Fruit fly (Drosophila melanogaster) whole organism, embryonic: ENCODE measurements around the gene slp1.

ENCODE experiments used
- Abd-B ChIP-seq: fragments of 200-800 bp; sonication (Bioruptor generic); optimal IDR thresholded peaks from 2 replicates; lab custom pipeline; 2018; ENCODE audit warnings: missing biosample characterization, mild to moderate bottlenecking, missing genetic modification characterization, moderate library complexity
- CG10209 ChIP-seq: fragments of 200-800 bp; sonication (Bioruptor generic); optimal IDR thresholded peaks from 3 replicates; lab custom pipeline; 2017; ENCODE audit warnings: missing biosample characterization, mild to moderate bottlenecking, missing genetic modification characterization, missing genetic modification reagents
- CG10959 ChIP-seq: fragments of 200-800 bp; sonication (Bioruptor generic); IDR thresholded peaks from 2 replicates; pipeline ENCODE4 v1.3.6; 2022; ENCODE audit warnings: missing biosample characterization, missing genetic modification characterization
- CG11093 ChIP-seq: fragments of 200-800 bp; sonication (Bioruptor generic); IDR thresholded peaks from 3 replicates; pipeline ENCODE4 v1.3.6; 2022; ENCODE audit warnings: missing biosample characterization, missing genetic modification characterization
- CG11696 ChIP-seq: fragments of 200-800 bp; sonication (Bioruptor generic); IDR thresholded peaks from 2 replicates; pipeline ENCODE4 v1.3.6; 2022; ENCODE audit warnings: missing biosample characterization, missing genetic modification characterization
- CG12236 ChIP-seq: fragments of 200-800 bp; sonication (Bioruptor generic); optimal IDR thresholded peaks from 2 replicates; lab custom pipeline; 2016; ENCODE audit warnings: missing biosample characterization, missing genetic modification characterization
- CG12391 ChIP-seq: fragments of 200-800 bp; sonication (Bioruptor generic); optimal IDR thresholded peaks from 3 replicates; lab custom pipeline; 2018; ENCODE audit warnings: missing biosample characterization, mild to moderate bottlenecking, missing genetic modification characterization, moderate library complexity
- CG12769 ChIP-seq: fragments of 200-800 bp; sonication (Bioruptor generic); optimal IDR thresholded peaks from 2 replicates; lab custom pipeline; 2019; ENCODE audit warnings: missing biosample characterization, mild to moderate bottlenecking, missing genetic modification characterization, moderate library complexity
- CG13775 ChIP-seq: fragments of 200-800 bp; sonication (Bioruptor generic); optimal IDR thresholded peaks from 3 replicates; lab custom pipeline; 2017; ENCODE audit warnings: missing biosample characterization, mild to moderate bottlenecking, missing genetic modification characterization
- CG17328 ChIP-seq: fragments of 200-800 bp; sonication (Bioruptor generic); IDR thresholded peaks from 2 replicates; pipeline ENCODE4 v1.3.6; 2022; ENCODE audit warnings: missing biosample characterization, missing genetic modification characterization
- CG17359 ChIP-seq: fragments of 200-800 bp; sonication (Bioruptor generic); optimal IDR thresholded peaks from 3 replicates; lab custom pipeline; 2018; ENCODE audit warnings: missing biosample characterization, mild to moderate bottlenecking, missing genetic modification characterization, moderate library complexity
- CG17829 ChIP-seq: fragments of 200-800 bp; optimal IDR thresholded peaks from 2 replicates; lab custom pipeline; 2019; ENCODE audit warnings: missing biosample characterization, mild to moderate bottlenecking, missing genetic modification characterization, moderate library complexity
- CG18262 ChIP-seq: fragments of 200-800 bp; optimal IDR thresholded peaks from 3 replicates; lab custom pipeline; 2019; ENCODE audit warnings: missing biosample characterization, mild to moderate bottlenecking, missing genetic modification characterization, moderate library complexity
- CG33557 ChIP-seq: fragments of 200-800 bp; sonication (Bioruptor generic); optimal IDR thresholded peaks from 2 replicates; lab custom pipeline; 2019; ENCODE audit warnings: missing biosample characterization, mild to moderate bottlenecking, missing genetic modification characterization, moderate library complexity
- CG34224 ChIP-seq: fragments of 200-800 bp; sonication (Bioruptor generic); IDR thresholded peaks from 3 replicates; pipeline ENCODE4 v1.3.6; 2022; ENCODE audit warnings: missing biosample characterization, missing genetic modification characterization; ENCODE audit not compliant: partially characterized antibody
- CG4854 ChIP-seq: fragments of 200-800 bp; sonication (Bioruptor generic); optimal IDR thresholded peaks from 2 replicates; lab custom pipeline; 2016; ENCODE audit warnings: missing biosample characterization, missing genetic modification characterization, inconsistent platforms
- CG5180 ChIP-seq: fragments of 200-800 bp; sonication (Bioruptor generic); optimal IDR thresholded peaks from 3 replicates; lab custom pipeline; 2017; ENCODE audit warnings: missing biosample characterization, missing genetic modification characterization, mild to moderate bottlenecking, moderate library complexity, missing genetic modification reagents
- CG6689 ChIP-seq: fragments of 200-800 bp; sonication (Bioruptor generic); IDR thresholded peaks from 2 replicates; pipeline ENCODE4 v1.3.6; 2022; ENCODE audit warnings: missing biosample characterization, missing genetic modification characterization
- CG7357 ChIP-seq: fragments of 200-800 bp; sonication (Bioruptor generic); IDR thresholded peaks from 3 replicates; pipeline ENCODE4 v1.3.6; 2022; ENCODE audit warnings: missing biosample characterization, missing genetic modification characterization
- CG8765 ChIP-seq: fragments of 200-800 bp; sonication (Bioruptor generic); IDR thresholded peaks from 2 replicates; pipeline ENCODE4 v1.3.6; 2022; ENCODE audit warnings: missing biosample characterization, missing genetic modification characterization
- CG8924 ChIP-seq: fragments of 200-800 bp; optimal IDR thresholded peaks from 3 replicates; lab custom pipeline; 2019; ENCODE audit warnings: missing biosample characterization, mild to moderate bottlenecking, missing genetic modification characterization, moderate library complexity
- CG9797 ChIP-seq: fragments of 200-800 bp; sonication (Bioruptor generic); optimal IDR thresholded peaks from 3 replicates; lab custom pipeline; 2018; ENCODE audit warnings: missing biosample characterization, mild to moderate bottlenecking, missing genetic modification characterization
- CG9932 ChIP-seq: fragments of 200-800 bp; sonication (Bioruptor generic); IDR thresholded peaks from 2 replicates; pipeline ENCODE4 v1.3.6; 2022; ENCODE audit warnings: missing biosample characterization, missing genetic modification characterization
- Camta ChIP-seq: fragments of 200-800 bp; sonication (Bioruptor generic); optimal IDR thresholded peaks from 2 replicates; lab custom pipeline; 2016; ENCODE audit warnings: missing biosample characterization, missing genetic modification characterization
- Nf-YB ChIP-seq: fragments of 200-800 bp; sonication (Bioruptor generic); optimal IDR thresholded peaks from 3 replicates; lab custom pipeline; 2019; ENCODE audit warnings: missing biosample characterization, mild to moderate bottlenecking, missing genetic modification characterization, moderate library complexity
- Six4 ChIP-seq: fragments of 200-800 bp; sonication (Bioruptor generic); optimal IDR thresholded peaks from 2 replicates; lab custom pipeline; 2016; ENCODE audit warnings: missing biosample characterization, missing genetic modification characterization
- Ssrp ChIP-seq: fragments of 200-800 bp; sonication (Bioruptor generic); optimal IDR thresholded peaks from 2 replicates; lab custom pipeline; 2018; ENCODE audit warnings: missing biosample characterization, mild to moderate bottlenecking, missing genetic modification characterization, moderate library complexity
- ara ChIP-seq: fragments of 200-800 bp; sonication (Bioruptor generic); IDR thresholded peaks from 2 replicates; pipeline ENCODE4 v1.3.6; 2022; ENCODE audit warnings: missing biosample characterization, missing genetic modification characterization
- az2 ChIP-seq: fragments of 200-800 bp; sonication (Bioruptor generic); optimal IDR thresholded peaks from 3 replicates; lab custom pipeline; 2016; ENCODE audit warnings: missing biosample characterization, missing genetic modification characterization
- bsh ChIP-seq, 2 experiments: fragments of 200-800 bp; sonication (Bioruptor generic); optimal IDR thresholded peaks; 2 replicates each; lab custom pipeline; 2017 to 2018; ENCODE audit warnings: mild to moderate bottlenecking in 2 of 2, missing biosample characterization in 2 of 2, missing genetic modification characterization in 2 of 2, moderate library complexity in 1 of 2
- caup ChIP-seq: fragments of 200-800 bp; sonication (Bioruptor generic); optimal IDR thresholded peaks from 3 replicates; lab custom pipeline; 2017; ENCODE audit warnings: missing biosample characterization, mild to moderate bottlenecking, missing genetic modification characterization, moderate library complexity; ENCODE audit not compliant: severe bottlenecking
- crol ChIP-seq: fragments of 200-800 bp; sonication (Bioruptor generic); IDR thresholded peaks from 2 replicates; pipeline ENCODE4 v1.3.6; 2022; ENCODE audit warnings: missing biosample characterization, missing genetic modification characterization
- fd102C ChIP-seq: fragments of 200-800 bp; sonication (Bioruptor generic); optimal IDR thresholded peaks from 2 replicates; lab custom pipeline; 2018; ENCODE audit warnings: missing biosample characterization, mild to moderate bottlenecking, missing genetic modification characterization, moderate library complexity
- lilli ChIP-seq: fragments of 200-800 bp; sonication (Bioruptor generic); optimal IDR thresholded peaks from 3 replicates; lab custom pipeline; 2016; ENCODE audit warnings: missing biosample characterization, missing genetic modification characterization
- lola ChIP-seq, 3 experiments: fragments of >200 bp in 2 of 3; fragments of 200-800 bp in 1 of 3; sonication (Bioruptor generic) in 1 of 3; optimal IDR thresholded peaks; 2 replicates each; lab custom pipeline; 2017 to 2019; ENCODE audit warnings: missing biosample characterization in 3 of 3, missing genetic modification characterization in 3 of 3, mild to moderate bottlenecking in 1 of 3, moderate library complexity in 1 of 3
- oc ChIP-seq: fragments of 200-800 bp; sonication (Bioruptor generic); optimal IDR thresholded peaks from 2 replicates; lab custom pipeline; 2018; ENCODE audit warnings: missing biosample characterization, mild to moderate bottlenecking, missing genetic modification characterization, moderate library complexity
- otp ChIP-seq: fragments of 200-800 bp; sonication (Bioruptor generic); IDR thresholded peaks from 3 replicates; pipeline ENCODE4, ENCODE4 v1.3.6; 2022; ENCODE audit warnings: missing biosample characterization, missing genetic modification characterization
- pfk ChIP-seq: fragments of 200-800 bp; sonication (Bioruptor generic); optimal IDR thresholded peaks from 2 replicates; lab custom pipeline; 2018; ENCODE audit warnings: missing biosample characterization, mild to moderate bottlenecking, missing genetic modification characterization, moderate library complexity
- phol ChIP-seq: fragments of 200-800 bp; sonication (Bioruptor generic); optimal IDR thresholded peaks from 3 replicates; lab custom pipeline; 2018; ENCODE audit warnings: missing biosample characterization, mild to moderate bottlenecking, missing genetic modification characterization, moderate library complexity
- prd ChIP-seq, 3 experiments: fragments of >200 bp in 2 of 3; fragments of 200-800 bp in 1 of 3; sonication (Bioruptor generic) in 1 of 3; optimal IDR thresholded peaks in 2 of 3; IDR thresholded peaks in 1 of 3; 2 replicates in 2 of 3; 3 replicates in 1 of 3; pipeline versions ENCODE4 v1.3.6 to Lab custom; 2017 to 2022; ENCODE audit warnings: missing biosample characterization in 1 of 3, missing genetic modification characterization in 1 of 3
- ro ChIP-seq: fragments of 200-800 bp; sonication (Bioruptor generic); IDR thresholded peaks from 2 replicates; pipeline ENCODE4 v1.3.6; 2022; ENCODE audit warnings: missing biosample characterization, missing genetic modification characterization
- row ChIP-seq: fragments of 200-800 bp; sonication (Bioruptor generic); IDR thresholded peaks from 3 replicates; pipeline ENCODE4 v1.3.6; 2022; ENCODE audit warnings: missing biosample characterization, missing genetic modification characterization
- sob ChIP-seq: fragments of 200-800 bp; sonication (Bioruptor generic); IDR thresholded peaks from 2 replicates; pipeline ENCODE4 v1.3.6; 2022; ENCODE audit warnings: missing biosample characterization, missing genetic modification characterization
- twi ChIP-seq: fragments of 200-800 bp; optimal IDR thresholded peaks from 2 replicates; lab custom pipeline; 2019; ENCODE audit warnings: missing biosample characterization, mild to moderate bottlenecking, missing genetic modification characterization, moderate library complexity
- zf30C ChIP-seq: fragments of 200-800 bp; sonication (Bioruptor generic); optimal IDR thresholded peaks from 3 replicates; lab custom pipeline; 2018; ENCODE audit warnings: missing biosample characterization, mild to moderate bottlenecking, missing genetic modification characterization

Gene slp1

dm6 chr2L:3813255-3813875 is 12.1 kb upstream of the slp1 start, which contains the start of gene CG3407 (continued):
- TF ChIP-seq CG4854 (no peak), lola (GFP tag; optimal IDR thresholded peaks at IDR 0.05; lab: Kevin White, UChicago) (peak in 1 of 3 experiments; percentile 4), CG17359 (tag; lab: Kevin White, UChicago) (no peak)

- TF ChIP-seq caup (GFP tag; lab: Kevin White, UChicago) (no peak), pfk (GFP tag; lab: Kevin White, UChicago) (peak; percentile 30), Nf-YB (GFP tag; lab: Kevin White, UChicago) (peak; percentile 53), sob (no peak), twi (peak; percentile 82), crol (peak; percentile 68), CG9932 (GFP tag; lab: Robert Waterston, UW) (no peak), otp (GFP tag; lab: Robert Waterston, UW) (no peak), az2 (GFP tag; lab: Kevin White, UChicago) (no peak), oc (tag; lab: Kevin White, UChicago) (peak; percentile 27), Abd-B (GFP tag; lab: Kevin White, UChicago) (no peak)
Observed at dm6 chr2L:3814163-3814562, 11.3 kb upstream of the slp1 start.

DNA sequence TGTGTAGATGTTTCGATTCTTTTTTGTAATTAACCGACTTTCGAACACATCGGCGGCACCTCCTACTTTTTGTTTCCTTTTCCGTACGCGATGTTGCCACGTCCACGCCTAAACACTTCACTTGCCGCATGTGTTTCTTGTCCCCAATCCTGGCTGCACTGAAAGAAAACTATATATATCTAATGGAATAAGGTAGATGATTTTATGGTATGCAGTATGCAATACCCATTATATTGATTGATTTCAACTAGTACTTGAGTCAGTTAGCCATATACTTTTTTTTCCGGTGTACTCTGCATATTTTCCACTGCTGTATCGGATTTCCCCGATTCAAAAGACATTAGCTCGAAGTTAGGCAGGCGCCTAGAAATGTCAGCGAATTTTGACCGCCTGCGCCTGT is 6.6 kb upstream of the slp1 start:
- TF ChIP-seq row (GFP tag; lab: Robert Waterston, UW) (peak; percentile 49; the same call in 2 of the 3 replicates), CG8924 (tag; lab: Kevin White, UChicago) (peak; percentile 21), CG12391 (tag; lab: Kevin White, UChicago) (peak; percentile 28), CG12769 (no peak), Camta (GFP tag; lab: Kevin White, UChicago) (peak; percentile 3), CG17829 (peak; percentile 60), prd (optimal IDR thresholded peaks at IDR 0.05; lab: Kevin White, UChicago) (no peak), prd (GFP tag; IDR thresholded peaks at IDR 0.05; lab: Robert Waterston, UW) (peak; percentile 76), lilli (GFP tag; lab: Kevin White, UChicago) (peak; percentile 12), ro (no peak), Six4 (GFP tag; lab: Kevin White, UChicago) (peak; percentile 33), CG34224 (no peak), CG12236 (no peak), CG17328 (GFP tag; lab: Robert Waterston, UW) (peak; percentile 48; the same call in 1 of the 2 replicates), zf30C (GFP tag; lab: Kevin White, UChicago) (peak; percentile 88), CG11093 (GFP tag; lab: Robert Waterston, UW) (0 out of 3 replicates have a peak, but pooled peaks have one; percentile 34), CG8765 (peak; percentile 68; the same call in 1 of the 2 replicates), CG13775 (GFP tag; lab: Kevin White, UChicago) (peak; percentile 10), CG33557 (GFP tag; lab: Kevin White, UChicago) (peak; percentile 26), CG9797 (GFP tag; lab: Kevin White, UChicago) (no peak), CG5180 (GFP tag; lab: Kevin White, UChicago) (no peak), CG7357 (GFP tag; lab: Robert Waterston, UW) (0 out of 3 replicates have a peak, but pooled peaks have one; percentile 29), ara (GFP tag; lab: Robert Waterston, UW) (peak; percentile 66), CG18262 (tag; lab: Kevin White, UChicago) (peak; percentile 58), CG10959 (0 out of 2 replicates have a peak, but pooled peaks have one; percentile 18), CG10209 (GFP tag; lab: Kevin White, UChicago) (peak; percentile 17), bsh (GFP tag; optimal IDR thresholded peaks at IDR 0.05; lab: Kevin White, UChicago) (peak in 1 of 2 experiments; percentile 15), CG6689 (GFP tag; lab: Robert Waterston, UW) (peak; percentile 42; the same call in 1 of the 2 replicates), CG11696 (GFP tag; lab: Robert Waterston, UW) (no peak), fd102C (GFP tag; lab: Kevin White, UChicago) (peak; percentile 65), phol (tag; lab: Kevin White, UChicago) (peak; percentile 33), Ssrp (tag; lab: Kevin White, UChicago) (peak; percentile 38)
